Worm (Caenorhabditis elegans): Measurements from ENCODE around the gene txt-4.

DNA sequence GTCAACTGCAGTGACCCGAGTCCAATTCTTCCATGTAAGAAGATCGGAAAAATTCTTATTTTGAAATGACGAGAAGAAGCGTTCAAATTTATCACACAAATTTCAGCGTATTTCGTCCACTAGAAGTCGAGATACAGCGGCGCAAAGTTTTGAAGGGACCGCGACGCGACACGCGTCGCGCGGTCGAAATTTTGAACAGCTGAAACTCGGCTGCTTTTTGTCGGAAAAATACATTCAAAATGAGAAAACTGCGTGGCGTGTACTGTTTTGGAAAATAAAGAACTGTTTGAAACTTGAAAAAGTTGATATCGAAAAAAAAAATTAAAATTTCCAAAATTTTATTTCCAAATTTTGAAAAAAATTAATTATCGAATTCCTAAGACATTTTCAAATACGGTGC, 2.6 kb downstream of the txt-4 start:
- TF ChIP-seq ZK546.5 (tag; optimal IDR thresholded peaks at IDR 0.05): no peak
- no peak for TF ChIP-seq fos-1 (tag; optimal IDR thresholded peaks at IDR 0.05)
- TF ChIP-seq unc-39 (tag; optimal IDR thresholded peaks at IDR 0.05): no peak
- no peak for TF ChIP-seq snpc-4 (tag; optimal IDR thresholded peaks at IDR 0.05)
- TF ChIP-seq blmp-1 (tag; optimal IDR thresholded peaks at IDR 0.05; ENCODE audit: insufficient read depth): no peak
- no peak for TF ChIP-seq ztf-11 (tag; optimal IDR thresholded peaks at IDR 0.05)
- no peak for TF ChIP-seq skn-1 (tag; optimal IDR thresholded peaks at IDR 0.05)

Measured in whole organism, L2 larva.